Worm (Caenorhabditis elegans) whole organism, early embryonic: ENCODE measurements around the gene F32A5.8.

Experiments
- ama-1 ChIP-seq: fragments of 150-350 bp; optimal IDR thresholded peaks from 2 replicates; lab custom pipeline; 2014
- ceh-13 ChIP-seq: fragments of 200-800 bp; sonication (Bioruptor generic); optimal IDR thresholded peaks from 2 replicates; lab custom pipeline; 2018; ENCODE audit warnings: mild to moderate bottlenecking, missing genetic modification characterization, missing compliant biosample characterization
- ets-7 ChIP-seq: sonication (generic microtip); optimal IDR thresholded peaks from 2 replicates; lab custom pipeline; 2016; ENCODE audit warnings: missing genotype, missing genetic modification characterization, missing compliant biosample characterization
- tbx-11 ChIP-seq: fragments of 200-800 bp; sonication (Bioruptor generic); IDR thresholded peaks from 2 replicates; pipeline ENCODE4 v1.3.6; 2022; ENCODE audit warnings: missing genetic modification characterization, missing compliant biosample characterization
- tra-4 ChIP-seq: sonication (generic microtip); optimal IDR thresholded peaks from 2 replicates; lab custom pipeline; 2017; ENCODE audit warnings: missing genetic modification characterization, missing compliant biosample characterization

- TF ChIP-seq ceh-13 (GFP tag; lab: Kevin White, UChicago): no peak
- TF ChIP-seq tbx-11 (GFP tag; lab: Robert Waterston, UW): no peak
- TF ChIP-seq ama-1: no peak
- no peak for TF ChIP-seq ets-7
- no peak for TF ChIP-seq tra-4 (tag; lab: Kevin White, UChicago)
These were observed 27.2 kb upstream of the F32A5.8 start, which contains the start of gene F32A5.4 for ce11 chrII:7228646-7229200.
